Worm (Caenorhabditis elegans): ENCODE results near the gene srx-80.

srx-80 gene

ce11 chrV:11572803-11573490 lies 20.6 kb upstream of the srx-80 start, which contains the start of the genes H12C20.7 and nhr-68 (continued):
- TF ChIP-seq lin-11 (tag; optimal IDR thresholded peaks at IDR 0.05): no peak
- no peak for TF ChIP-seq unc-55 (GFP tag; optimal IDR thresholded peaks at IDR 0.05)
- no peak for TF ChIP-seq peb-1 (tag; optimal IDR thresholded peaks at IDR 0.05)
- TF ChIP-seq alr-1 (tag; optimal IDR thresholded peaks at IDR 0.05): no peak
- no peak for TF ChIP-seq nhr-77 (tag; optimal IDR thresholded peaks at IDR 0.05)
- TF ChIP-seq C34F6.9 (tag; optimal IDR thresholded peaks at IDR 0.05): peak; percentile 49
- TF ChIP-seq nhr-10 (tag; optimal IDR thresholded peaks at IDR 0.05): peak; percentile 97
- TF ChIP-seq mab-5 (tag; optimal IDR thresholded peaks at IDR 0.05): no peak
- peak; percentile 4 for TF ChIP-seq nhr-11 (tag; optimal IDR thresholded peaks at IDR 0.05)
- no peak for TF ChIP-seq zag-1 (tag; optimal IDR thresholded peaks at IDR 0.05)

- TF ChIP-seq R02D3.7 (tag; optimal IDR thresholded peaks at IDR 0.05): no peak
- TF ChIP-seq peb-1 (tag; optimal IDR thresholded peaks at IDR 0.05): no peak
- no peak for TF ChIP-seq sem-4 (tag; optimal IDR thresholded peaks at IDR 0.05)
- peak; percentile 7 for TF ChIP-seq fos-1 (tag; optimal IDR thresholded peaks at IDR 0.05)
- no peak for TF ChIP-seq dmd-4 (tag; optimal IDR thresholded peaks at IDR 0.05)
- no peak for TF ChIP-seq nhr-129 (tag; optimal IDR thresholded peaks at IDR 0.05)
- TF ChIP-seq ztf-11 (tag; optimal IDR thresholded peaks at IDR 0.05): no peak
- TF ChIP-seq nhr-12 (tag; optimal IDR thresholded peaks at IDR 0.05): no peak
- TF ChIP-seq aly-2 (tag; optimal IDR thresholded peaks at IDR 0.05): no peak
- no peak for TF ChIP-seq unc-62 (GFP tag; optimal IDR thresholded peaks at IDR 0.05)
- TF ChIP-seq lsy-2 (tag; optimal IDR thresholded peaks at IDR 0.05): peak in 1 of 2 experiments; percentile 37
- TF ChIP-seq F13H6.1 (tag; optimal IDR thresholded peaks at IDR 0.05): no peak
- no peak for TF ChIP-seq nhr-23 (tag; optimal IDR thresholded peaks at IDR 0.05)
- no peak for TF ChIP-seq elt-3 (tag; optimal IDR thresholded peaks at IDR 0.05)
- TF ChIP-seq C34F6.9 (tag; optimal IDR thresholded peaks at IDR 0.05): no peak
Observed at ce11 chrV:11574563-11574962, 19.0 kb upstream of the srx-80 start.

- TF ChIP-seq lin-13 (GFP tag; optimal IDR thresholded peaks at IDR 0.05): no peak
- no peak for TF ChIP-seq lin-11 (tag; optimal IDR thresholded peaks at IDR 0.05)
Observed at ce11 chrV:11580826-11581225, 12.7 kb upstream of the srx-80 start, which contains the start of gene srx-90. srx-90 (plus strand) TSS chrV:11581126.

ce11 chrV:11583212-11583611 lies 10.3 kb upstream of the srx-80 start, which contains the start of gene srx-88:
srx-88 (plus strand) TSS chrV:11583512.
- no peak for TF ChIP-seq R02D3.7 (tag; optimal IDR thresholded peaks at IDR 0.05)
- no peak for TF ChIP-seq ceh-16 (tag; optimal IDR thresholded peaks at IDR 0.05)
- TF ChIP-seq sma-9 (GFP tag; optimal IDR thresholded peaks at IDR 0.05): no peak
- no peak for TF ChIP-seq sma-9 (tag; optimal IDR thresholded peaks at IDR 0.05)
- TF ChIP-seq lin-39 (tag; optimal IDR thresholded peaks at IDR 0.05): no peak
- TF ChIP-seq nhr-25 (tag; optimal IDR thresholded peaks at IDR 0.05): no peak
- no peak for TF ChIP-seq nhr-129 (tag; optimal IDR thresholded peaks at IDR 0.05)
- TF ChIP-seq ztf-4 (tag; optimal IDR thresholded peaks at IDR 0.05): no peak
- no peak for TF ChIP-seq F13H6.1 (tag; optimal IDR thresholded peaks at IDR 0.05)
- no peak for TF ChIP-seq nhr-237 (tag; optimal IDR thresholded peaks at IDR 0.05)
- TF ChIP-seq mab-5 (tag; optimal IDR thresholded peaks at IDR 0.05): no peak
- no peak for TF ChIP-seq nhr-12 (tag; optimal IDR thresholded peaks at IDR 0.05)
- TF ChIP-seq nhr-6 (tag; optimal IDR thresholded peaks at IDR 0.05): no peak
- TF ChIP-seq mdl-1 (tag; optimal IDR thresholded peaks at IDR 0.05): no peak
- TF ChIP-seq dmd-4 (tag; optimal IDR thresholded peaks at IDR 0.05): no peak
- no peak for TF ChIP-seq sma-3 (GFP tag; optimal IDR thresholded peaks at IDR 0.05)
- no peak for TF ChIP-seq zag-1 (tag; optimal IDR thresholded peaks at IDR 0.05)
- TF ChIP-seq gmeb-1 (tag; optimal IDR thresholded peaks at IDR 0.05): no peak
- TF ChIP-seq ama-1 (optimal IDR thresholded peaks at IDR 0.05): no peak

ce11 chrV:11585122-11585521 lies 8.4 kb upstream of the srx-80 start:
- TF ChIP-seq sma-9 (GFP tag; optimal IDR thresholded peaks at IDR 0.05) (peak; percentile 84), sma-9 (tag; optimal IDR thresholded peaks at IDR 0.05) (no peak), skn-1 (tag; optimal IDR thresholded peaks at IDR 0.05) (no peak), nhr-21 (tag; optimal IDR thresholded peaks at IDR 0.05) (peak; percentile 49), sma-3 (GFP tag; optimal IDR thresholded peaks at IDR 0.05) (peak; percentile 75), crh-2 (tag; optimal IDR thresholded peaks at IDR 0.05) (peak; percentile 37), ceh-16 (tag; optimal IDR thresholded peaks at IDR 0.05) (peak; percentile 58), lin-11 (tag; optimal IDR thresholded peaks at IDR 0.05) (no peak), fos-1 (tag; optimal IDR thresholded peaks at IDR 0.05) (peak; percentile 32), snpc-4 (tag; optimal IDR thresholded peaks at IDR 0.05) (peak; percentile 95)
